Fruit fly (Drosophila melanogaster) whole organism, embryonic: ENCODE results near the gene Npc2f.

Experiments
- CG1024 ChIP-seq: fragments of 200-800 bp; sonication (Bioruptor generic); IDR thresholded peaks from 2 replicates; pipeline ENCODE4 v1.3.6; 2022; ENCODE audit warnings: missing biosample characterization, missing genetic modification characterization
- CG10543 ChIP-seq: fragments of 200-800 bp; sonication (Bioruptor generic); optimal IDR thresholded peaks from 3 replicates; lab custom pipeline; 2017; ENCODE audit warnings: missing biosample characterization, mild to moderate bottlenecking, missing genetic modification characterization, moderate library complexity
- CG11085 ChIP-seq: fragments of 200-800 bp; sonication (Bioruptor generic); IDR thresholded peaks from 2 replicates; pipeline ENCODE4 v1.3.6; 2022; ENCODE audit warnings: missing biosample characterization, missing genetic modification characterization
- CG12104 ChIP-seq: fragments of 200-800 bp; sonication (Bioruptor generic); optimal IDR thresholded peaks from 3 replicates; lab custom pipeline; 2016; ENCODE audit warnings: missing biosample characterization, missing genetic modification characterization
- CG13287 ChIP-seq: fragments of 200-800 bp; sonication (Bioruptor generic); IDR thresholded peaks from 2 replicates; pipeline ENCODE4 v1.3.6; 2022; ENCODE audit warnings: missing biosample characterization, missing genetic modification characterization; ENCODE audit not compliant: partially characterized antibody
- CG16779 ChIP-seq: fragments of 200-800 bp; sonication (Bioruptor generic); IDR thresholded peaks from 2 replicates; pipeline ENCODE4 v1.3.6; 2022; ENCODE audit warnings: missing biosample characterization, missing genetic modification characterization
- CG17361 ChIP-seq: fragments of 200-800 bp; sonication (Bioruptor generic); IDR thresholded peaks from 3 replicates; pipeline ENCODE4 v1.3.6; 2022; ENCODE audit warnings: missing biosample characterization, missing genetic modification characterization
- CG1792 ChIP-seq: fragments of 200-800 bp; sonication (Bioruptor generic); optimal IDR thresholded peaks from 2 replicates; lab custom pipeline; 2016; ENCODE audit warnings: missing biosample characterization, missing genetic modification characterization
- CG30403 ChIP-seq: fragments of 200-800 bp; sonication (Bioruptor generic); optimal IDR thresholded peaks from 3 replicates; lab custom pipeline; 2016; ENCODE audit warnings: missing biosample characterization, missing genetic modification characterization
- CG31388 ChIP-seq: fragments of 200-800 bp; sonication (Bioruptor generic); optimal IDR thresholded peaks from 2 replicates; lab custom pipeline; 2016; ENCODE audit warnings: missing biosample characterization, missing genetic modification characterization
- CG34376 ChIP-seq: fragments of 200-800 bp; sonication (Bioruptor generic); optimal IDR thresholded peaks from 2 replicates; lab custom pipeline; 2018; ENCODE audit warnings: missing biosample characterization, mild to moderate bottlenecking, missing genetic modification characterization
- CG43689 ChIP-seq: fragments of 200-800 bp; sonication (Bioruptor generic); IDR thresholded peaks from 2 replicates; pipeline ENCODE4 v1.3.6; 2022; ENCODE audit warnings: missing biosample characterization, missing genetic modification characterization
- CG4404 ChIP-seq: fragments of 200-800 bp; sonication (Bioruptor generic); IDR thresholded peaks from 2 replicates; pipeline ENCODE4 v1.3.6; 2022; ENCODE audit warnings: missing biosample characterization, missing genetic modification characterization
- CG5245 ChIP-seq: fragments of 200-800 bp; sonication (Bioruptor generic); optimal IDR thresholded peaks from 3 replicates; lab custom pipeline; 2016; ENCODE audit warnings: missing biosample characterization, missing genetic modification characterization
- CG6689 ChIP-seq: fragments of 200-800 bp; sonication (Bioruptor generic); IDR thresholded peaks from 2 replicates; pipeline ENCODE4 v1.3.6; 2022; ENCODE audit warnings: missing biosample characterization, missing genetic modification characterization
- CG7357 ChIP-seq: fragments of 200-800 bp; sonication (Bioruptor generic); IDR thresholded peaks from 3 replicates; pipeline ENCODE4 v1.3.6; 2022; ENCODE audit warnings: missing biosample characterization, missing genetic modification characterization
- CG8089 ChIP-seq: fragments of 200-800 bp; sonication (Bioruptor generic); optimal IDR thresholded peaks from 3 replicates; lab custom pipeline; 2016; ENCODE audit warnings: missing biosample characterization, missing genetic modification characterization
- CG8388 ChIP-seq: fragments of 200-800 bp; sonication (Bioruptor generic); optimal IDR thresholded peaks from 2 replicates; lab custom pipeline; 2019; ENCODE audit warnings: missing biosample characterization, mild to moderate bottlenecking, missing genetic modification characterization, moderate library complexity
- CHES-1-like ChIP-seq: fragments of 200-800 bp; sonication (Bioruptor generic); optimal IDR thresholded peaks from 2 replicates; lab custom pipeline; 2016; ENCODE audit warnings: missing biosample characterization, missing genetic modification characterization
- Camta ChIP-seq: fragments of 200-800 bp; sonication (Bioruptor generic); optimal IDR thresholded peaks from 2 replicates; lab custom pipeline; 2016; ENCODE audit warnings: missing biosample characterization, missing genetic modification characterization
- CkIIα-i1 ChIP-seq: fragments of 200-800 bp; sonication (Bioruptor generic); IDR thresholded peaks from 2 replicates; pipeline ENCODE4 v1.3.6; 2022; ENCODE audit warnings: missing biosample characterization, missing genetic modification characterization
- CoRest ChIP-seq: fragments of 200-800 bp; sonication (Bioruptor generic); optimal IDR thresholded peaks from 3 replicates; lab custom pipeline; 2018; ENCODE audit warnings: missing biosample characterization, mild to moderate bottlenecking, missing genetic modification characterization, moderate library complexity
- Deaf1 ChIP-seq: fragments of 200-800 bp; optimal IDR thresholded peaks from 3 replicates; lab custom pipeline; 2019; ENCODE audit warnings: missing biosample characterization, mild to moderate bottlenecking, missing genetic modification characterization, moderate library complexity
- HLH3B ChIP-seq: fragments of 200-800 bp; sonication (Bioruptor generic); IDR thresholded peaks from 2 replicates; pipeline ENCODE4 v1.3.6; 2022; ENCODE audit warnings: missing biosample characterization, missing genetic modification characterization
- HLH4C ChIP-seq: fragments of 200-800 bp; sonication (Bioruptor generic); IDR thresholded peaks from 3 replicates; pipeline ENCODE4 v1.3.6; 2022; ENCODE audit warnings: missing biosample characterization, missing genetic modification characterization; ENCODE audit not compliant: partially characterized antibody
- Kr ChIP-seq: fragments of 200-800 bp; sonication (Bioruptor generic); optimal IDR thresholded peaks from 2 replicates; lab custom pipeline; 2017; ENCODE audit warnings: missing biosample characterization, mild to moderate bottlenecking, missing genetic modification characterization
- Meics ChIP-seq: fragments of 200-800 bp; sonication (Bioruptor generic); optimal IDR thresholded peaks from 2 replicates; lab custom pipeline; 2017; ENCODE audit warnings: missing biosample characterization, mild to moderate bottlenecking, missing genetic modification characterization
- NC2α ChIP-seq: fragments of 200-800 bp; sonication (Bioruptor generic); optimal IDR thresholded peaks from 2 replicates; lab custom pipeline; 2016; ENCODE audit warnings: missing biosample characterization, missing genetic modification characterization
- NC2β ChIP-seq: fragments of 200-800 bp; sonication (Bioruptor generic); optimal IDR thresholded peaks from 2 replicates; lab custom pipeline; 2016; ENCODE audit warnings: missing biosample characterization, missing genetic modification characterization
- NFAT ChIP-seq: fragments of 200-800 bp; sonication (Bioruptor generic); IDR thresholded peaks from 2 replicates; pipeline ENCODE4 v1.3.6; 2022; ENCODE audit warnings: missing biosample characterization, missing genetic modification characterization
- PHDP ChIP-seq: fragments of 200-800 bp; sonication (Bioruptor generic); optimal IDR thresholded peaks from 3 replicates; lab custom pipeline; 2018; ENCODE audit warnings: missing biosample characterization, mild to moderate bottlenecking, missing genetic modification characterization, moderate library complexity
- Ptx1 ChIP-seq: fragments of 200-800 bp; sonication (Bioruptor generic); IDR thresholded peaks from 2 replicates; pipeline ENCODE4 v1.3.6; 2022; ENCODE audit warnings: missing biosample characterization, missing genetic modification characterization
- TFAM ChIP-seq: fragments of 200-800 bp; sonication (Bioruptor generic); optimal IDR thresholded peaks from 2 replicates; lab custom pipeline; 2017; ENCODE audit warnings: missing biosample characterization, missing genetic modification characterization, inconsistent platforms
- Taf1 ChIP-seq: fragments of 200-800 bp; sonication (Bioruptor generic); IDR thresholded peaks from 2 replicates; pipeline ENCODE4 v1.3.6; 2022; ENCODE audit warnings: missing biosample characterization, missing genetic modification characterization
- ase ChIP-seq: fragments of 200-800 bp; sonication (Bioruptor generic); IDR thresholded peaks from 3 replicates; pipeline ENCODE4 v1.3.6; 2022; ENCODE audit warnings: missing biosample characterization, missing genetic modification characterization
- bcd ChIP-seq: fragments of 200-800 bp; sonication (Bioruptor generic); optimal IDR thresholded peaks from 2 replicates; lab custom pipeline; 2017; ENCODE audit warnings: missing biosample characterization, mild to moderate bottlenecking, missing genetic modification characterization
- cwo ChIP-seq: fragments of 200-800 bp; sonication (Bioruptor generic); optimal IDR thresholded peaks from 3 replicates; lab custom pipeline; 2017; ENCODE audit warnings: missing biosample characterization, missing genetic modification characterization, mild to moderate bottlenecking, moderate library complexity, missing genetic modification reagents
- dimm ChIP-seq: fragments of 200-800 bp; sonication (Bioruptor generic); IDR thresholded peaks from 2 replicates; pipeline ENCODE4 v1.3.6; 2022; ENCODE audit warnings: missing biosample characterization, missing genetic modification characterization
- eyg ChIP-seq: fragments of 200-800 bp; sonication (Bioruptor generic); optimal IDR thresholded peaks from 3 replicates; lab custom pipeline; 2016; ENCODE audit warnings: missing biosample characterization, missing genetic modification characterization
- fd96Cb ChIP-seq: fragments of 200-800 bp; sonication (Bioruptor generic); optimal IDR thresholded peaks from 2 replicates; lab custom pipeline; 2018; ENCODE audit warnings: missing biosample characterization, mild to moderate bottlenecking, missing genetic modification characterization, moderate library complexity
- gcm ChIP-seq: fragments of 200-800 bp; sonication (Bioruptor generic); optimal IDR thresholded peaks from 2 replicates; lab custom pipeline; 2019; ENCODE audit warnings: missing biosample characterization, mild to moderate bottlenecking, missing genetic modification characterization, moderate library complexity
- gem ChIP-seq: fragments of 200-800 bp; sonication (Bioruptor generic); optimal IDR thresholded peaks from 2 replicates; lab custom pipeline; 2019; ENCODE audit warnings: missing biosample characterization, mild to moderate bottlenecking, missing genetic modification characterization, moderate library complexity
- kah ChIP-seq: fragments of 200-800 bp; sonication (Bioruptor generic); optimal IDR thresholded peaks from 2 replicates; lab custom pipeline; 2018; ENCODE audit warnings: missing biosample characterization, mild to moderate bottlenecking, missing genetic modification characterization
- lilli ChIP-seq: fragments of 200-800 bp; sonication (Bioruptor generic); optimal IDR thresholded peaks from 3 replicates; lab custom pipeline; 2016; ENCODE audit warnings: missing biosample characterization, missing genetic modification characterization
- luna ChIP-seq: fragments of 200-800 bp; sonication (Bioruptor generic); optimal IDR thresholded peaks from 2 replicates; lab custom pipeline; 2016; ENCODE audit warnings: missing biosample characterization, missing genetic modification characterization
- nmo ChIP-seq: fragments of 200-800 bp; sonication (Bioruptor generic); optimal IDR thresholded peaks from 2 replicates; lab custom pipeline; 2018; ENCODE audit warnings: missing biosample characterization, mild to moderate bottlenecking, missing genetic modification characterization, moderate library complexity
- pnt ChIP-seq: fragments of 200-800 bp; sonication (Bioruptor generic); optimal IDR thresholded peaks from 3 replicates; lab custom pipeline; 2016; ENCODE audit warnings: missing biosample characterization, missing genetic modification characterization
- salm ChIP-seq: fragments of 200-800 bp; sonication (Bioruptor generic); optimal IDR thresholded peaks from 2 replicates; lab custom pipeline; 2018; ENCODE audit warnings: missing biosample characterization, mild to moderate bottlenecking, missing genetic modification characterization
- stc ChIP-seq: fragments of 200-800 bp; sonication (Bioruptor generic); IDR thresholded peaks from 2 replicates; pipeline ENCODE4 v1.3.6; 2022; ENCODE audit warnings: missing biosample characterization, missing genetic modification characterization
- tap ChIP-seq: fragments of 200-800 bp; optimal IDR thresholded peaks from 3 replicates; lab custom pipeline; 2019; ENCODE audit warnings: missing biosample characterization, mild to moderate bottlenecking, missing genetic modification characterization, moderate library complexity
- tio ChIP-seq: fragments of 200-800 bp; sonication (Bioruptor generic); optimal IDR thresholded peaks from 2 replicates; lab custom pipeline; 2017; ENCODE audit warnings: missing biosample characterization, missing genetic modification characterization, inconsistent platforms
- tup ChIP-seq: fragments of 200-800 bp; sonication (Bioruptor generic); optimal IDR thresholded peaks from 2 replicates; lab custom pipeline; 2016; ENCODE audit warnings: missing biosample characterization, mild to moderate bottlenecking, missing genetic modification characterization, moderate library complexity
- zf30C ChIP-seq: fragments of 200-800 bp; sonication (Bioruptor generic); optimal IDR thresholded peaks from 3 replicates; lab custom pipeline; 2018; ENCODE audit warnings: missing biosample characterization, mild to moderate bottlenecking, missing genetic modification characterization

Npc2f gene

dm6 chr3R:24093430-24093829, 44.3 kb upstream of the Npc2f start (continued):
- TF ChIP-seq CG4404 (GFP tag; lab: Robert Waterston, UW), result no peak
- no peak for TF ChIP-seq CG10543 (GFP tag; lab: Kevin White, UChicago)
- peak; percentile 4 for TF ChIP-seq zf30C
- no peak for TF ChIP-seq ase (GFP tag; lab: Robert Waterston, UW)
- no peak for TF ChIP-seq HLH3B (GFP tag; lab: Robert Waterston, UW)
- TF ChIP-seq CG16779, result no peak
- no peak for TF ChIP-seq NC2α (GFP tag; lab: Kevin White, UChicago)
- no peak for TF ChIP-seq Camta
- TF ChIP-seq kah (GFP tag; lab: Kevin White, UChicago), result no peak
- TF ChIP-seq CoRest (tag; lab: Kevin White, UChicago), result peak; percentile 49
- TF ChIP-seq gem (tag; lab: Kevin White, UChicago), result peak; percentile 58
- no peak for TF ChIP-seq CG6689 (GFP tag; lab: Robert Waterston, UW)
- no peak for TF ChIP-seq CG43689 (GFP tag; lab: Robert Waterston, UW)
- TF ChIP-seq NFAT (GFP tag; lab: Robert Waterston, UW), result no peak
- no peak for TF ChIP-seq Deaf1 (tag; lab: Kevin White, UChicago)
- TF ChIP-seq CG5245, result no peak
- no peak for TF ChIP-seq dimm (GFP tag; lab: Robert Waterston, UW)
- TF ChIP-seq tio (GFP tag; lab: Kevin White, UChicago), result no peak
- TF ChIP-seq luna (GFP tag; lab: Kevin White, UChicago), result no peak
- TF ChIP-seq bcd (GFP tag; lab: Kevin White, UChicago), result no peak
- TF ChIP-seq CG34376, result no peak
- no peak for TF ChIP-seq eyg (GFP tag; lab: Kevin White, UChicago)
- no peak for TF ChIP-seq CG11085 (GFP tag; lab: Robert Waterston, UW)
- no peak for TF ChIP-seq pnt (GFP tag; lab: Kevin White, UChicago)
- peak; percentile 19 for TF ChIP-seq Meics (GFP tag; lab: Kevin White, UChicago)
- no peak for TF ChIP-seq fd96Cb (tag; lab: Kevin White, UChicago)
- no peak for TF ChIP-seq salm (tag; lab: Kevin White, UChicago)
- no peak for TF ChIP-seq CG1792 (GFP tag; lab: Kevin White, UChicago)
- TF ChIP-seq CG7357 (GFP tag; lab: Robert Waterston, UW), result no peak
- peak; percentile 11 for TF ChIP-seq lilli (GFP tag; lab: Kevin White, UChicago)
- no peak for TF ChIP-seq HLH4C (GFP tag; lab: Robert Waterston, UW)
- no peak for TF ChIP-seq CG31388 (GFP tag; lab: Kevin White, UChicago)
- no peak for TF ChIP-seq cwo (GFP tag; lab: Kevin White, UChicago)
- TF ChIP-seq CG17361, result peak; percentile 42; the same call in 1 of the 3 replicates
- no peak for TF ChIP-seq stc
- TF ChIP-seq CkIIα-i1 (GFP tag; lab: Robert Waterston, UW), result no peak
- no peak for TF ChIP-seq CHES-1-like (GFP tag; lab: Kevin White, UChicago)
- TF ChIP-seq nmo (GFP tag; lab: Kevin White, UChicago), result peak; percentile 6
- no peak for TF ChIP-seq CG8388 (GFP tag; lab: Kevin White, UChicago)
- TF ChIP-seq tap (tag; lab: Kevin White, UChicago), result no peak
- no peak for TF ChIP-seq CG13287 (GFP tag; lab: Robert Waterston, UW)
- peak; percentile 10 for TF ChIP-seq CG30403
- TF ChIP-seq PHDP (tag; lab: Kevin White, UChicago), result peak; percentile 44
- TF ChIP-seq Taf1 (GFP tag; lab: Robert Waterston, UW), result no peak
- no peak for TF ChIP-seq tup
- no peak for TF ChIP-seq TFAM
- no peak for TF ChIP-seq CG8089 (GFP tag; lab: Kevin White, UChicago)
- no peak for TF ChIP-seq Ptx1
- peak; percentile 7 for TF ChIP-seq CG12104 (GFP tag; lab: Kevin White, UChicago)
- TF ChIP-seq NC2β (GFP tag; lab: Kevin White, UChicago), result no peak
- TF ChIP-seq CG1024 (GFP tag; lab: Robert Waterston, UW), result no peak
- TF ChIP-seq Kr, result no peak
- TF ChIP-seq gcm (GFP tag; lab: Kevin White, UChicago), result no peak
